Fruit fly (Drosophila melanogaster): ENCODE data around the gene Meics.

The Meics gene

DNA sequence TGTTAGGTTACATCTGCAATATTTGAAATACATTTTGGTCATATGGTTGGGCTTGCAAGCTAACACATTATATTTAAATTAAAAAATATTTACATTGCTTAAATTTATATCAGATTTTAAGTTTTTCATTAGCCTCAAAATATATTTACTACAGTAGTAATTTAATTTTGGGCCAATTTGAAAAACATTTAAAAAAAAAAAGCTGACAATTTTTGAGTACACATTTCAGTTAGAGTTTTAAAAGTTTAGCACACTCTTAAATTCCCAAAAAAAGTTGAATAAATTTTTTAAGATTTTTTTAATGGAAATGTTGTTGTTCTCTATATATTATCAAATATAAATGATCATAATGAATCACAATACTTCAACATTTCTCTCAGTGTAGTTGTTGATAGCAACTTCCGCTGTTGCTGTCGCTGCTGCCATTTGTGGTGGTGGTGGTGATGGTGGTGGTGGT, 7.3 kb downstream of the Meics start:
- no peak for TF ChIP-seq CG9705 (GFP tag; optimal IDR thresholded peaks at IDR 0.05)
- no peak for TF ChIP-seq pan (optimal IDR thresholded peaks at IDR 0.05)
- TF ChIP-seq sage (GFP tag; optimal IDR thresholded peaks at IDR 0.05) = no peak
- no peak for TF ChIP-seq CG32264 (GFP tag; optimal IDR thresholded peaks at IDR 0.05)
- no peak for TF ChIP-seq Dfd (GFP tag; optimal IDR thresholded peaks at IDR 0.05)
- no peak for TF ChIP-seq br (GFP tag; optimal IDR thresholded peaks at IDR 0.05)
- TF ChIP-seq fru (GFP tag; optimal IDR thresholded peaks at IDR 0.05) = no peak
- no peak for TF ChIP-seq Sp1 (GFP tag; optimal IDR thresholded peaks at IDR 0.05)
- no peak for TF ChIP-seq Mio (GFP tag; optimal IDR thresholded peaks at IDR 0.05)
- TF ChIP-seq Abd-B (GFP tag; optimal IDR thresholded peaks at IDR 0.05) = no peak
- no peak for TF ChIP-seq Vsx2 (GFP tag; optimal IDR thresholded peaks at IDR 0.05; ENCODE audit: partially characterized antibody)
- no peak for TF ChIP-seq dmrt93B (GFP tag; optimal IDR thresholded peaks at IDR 0.05)
- peak; percentile 6 for TF ChIP-seq psq (GFP tag; optimal IDR thresholded peaks at IDR 0.05)
- no peak for TF ChIP-seq lola (GFP tag; optimal IDR thresholded peaks at IDR 0.05)
- no peak for TF ChIP-seq dl (GFP tag; optimal IDR thresholded peaks at IDR 0.05; ENCODE audit: insufficient read depth in 1 of 2, partially characterized antibody in 2 of 2)
- no peak for TF ChIP-seq N (GFP tag; optimal IDR thresholded peaks at IDR 0.05)
- TF ChIP-seq Jra (GFP tag; optimal IDR thresholded peaks at IDR 0.05) = no peak
- TF ChIP-seq jim (GFP tag; optimal IDR thresholded peaks at IDR 0.05) = no peak
- TF ChIP-seq woc (GFP tag; optimal IDR thresholded peaks at IDR 0.05) = no peak
- no peak for TF ChIP-seq Hnf4 (GFP tag; optimal IDR thresholded peaks at IDR 0.05)
- peak in 1 of 2 experiments; percentile 34 for TF ChIP-seq foxo (GFP tag; optimal IDR thresholded peaks at IDR 0.05)
- no peak for TF ChIP-seq tai (GFP tag; optimal IDR thresholded peaks at IDR 0.05)
- TF ChIP-seq CrebA (GFP tag; optimal IDR thresholded peaks at IDR 0.05; ENCODE audit: borderline replicate concordance) = no peak
- no peak for TF ChIP-seq Rel (GFP tag; optimal IDR thresholded peaks at IDR 0.05)
- no peak for TF ChIP-seq Rel (tag; optimal IDR thresholded peaks at IDR 0.05)
- no peak for TF ChIP-seq Hr78 (GFP tag; optimal IDR thresholded peaks at IDR 0.05)
- TF ChIP-seq OdsH (GFP tag; optimal IDR thresholded peaks at IDR 0.05) = peak; percentile 14
- TF ChIP-seq sv (GFP tag; optimal IDR thresholded peaks at IDR 0.05) = peak; percentile 39
- TF ChIP-seq dsf (GFP tag; optimal IDR thresholded peaks at IDR 0.05; ENCODE audit: borderline replicate concordance) = no peak
- no peak for TF ChIP-seq Hr83 (GFP tag; optimal IDR thresholded peaks at IDR 0.05; ENCODE audit: poor library complexity, severe bottlenecking)
- TF ChIP-seq Dif (GFP tag; optimal IDR thresholded peaks at IDR 0.05; ENCODE audit: partially characterized antibody) = no peak
- TF ChIP-seq brk (GFP tag; optimal IDR thresholded peaks at IDR 0.05) = no peak
- TF ChIP-seq HLH106 (tag; optimal IDR thresholded peaks at IDR 0.05) = no peak
- TF ChIP-seq h (GFP tag; optimal IDR thresholded peaks at IDR 0.05) = peak; percentile 5
- TF ChIP-seq GATAd (GFP tag; optimal IDR thresholded peaks at IDR 0.05) = no peak
- no peak for TF ChIP-seq usp (GFP tag; optimal IDR thresholded peaks at IDR 0.05)
- peak; percentile 19 for TF ChIP-seq rgr (GFP tag; optimal IDR thresholded peaks at IDR 0.05)

DNA sequence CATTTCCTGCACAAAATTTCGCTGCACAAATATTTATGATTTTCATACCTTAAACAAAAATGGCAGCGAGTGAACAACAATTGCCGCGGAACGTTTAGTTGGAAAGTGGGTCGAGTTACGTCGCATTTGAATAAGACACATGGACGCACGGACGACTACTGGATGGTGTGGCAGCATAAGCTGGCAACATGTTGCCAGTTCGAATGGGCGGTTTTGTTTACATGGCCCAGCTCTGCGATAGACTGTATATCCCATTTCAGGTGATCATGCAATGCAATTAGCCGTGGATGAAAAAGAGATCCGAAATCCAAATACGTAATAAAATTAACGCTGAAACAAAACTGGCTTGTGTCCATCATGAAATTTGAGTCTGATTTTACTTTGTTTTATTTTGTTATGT, 7.8 kb downstream of the Meics start:
- TF ChIP-seq woc (GFP tag; optimal IDR thresholded peaks at IDR 0.05) = no peak
- TF ChIP-seq jim (GFP tag; optimal IDR thresholded peaks at IDR 0.05) = no peak
- no peak for TF ChIP-seq rgr (GFP tag; optimal IDR thresholded peaks at IDR 0.05)
- no peak for TF ChIP-seq sv (GFP tag; optimal IDR thresholded peaks at IDR 0.05)
- no peak for TF ChIP-seq Jra (GFP tag; optimal IDR thresholded peaks at IDR 0.05)
- no peak for TF ChIP-seq Hnf4 (GFP tag; optimal IDR thresholded peaks at IDR 0.05)
- no peak for TF ChIP-seq GATAd (GFP tag; optimal IDR thresholded peaks at IDR 0.05)
- TF ChIP-seq dsf (GFP tag; optimal IDR thresholded peaks at IDR 0.05; ENCODE audit: borderline replicate concordance) = no peak
- TF ChIP-seq ey (GFP tag; optimal IDR thresholded peaks at IDR 0.05) = no peak
- TF ChIP-seq h (GFP tag; optimal IDR thresholded peaks at IDR 0.05) = no peak
- TF ChIP-seq Vsx2 (GFP tag; optimal IDR thresholded peaks at IDR 0.05; ENCODE audit: partially characterized antibody) = no peak

DNA sequence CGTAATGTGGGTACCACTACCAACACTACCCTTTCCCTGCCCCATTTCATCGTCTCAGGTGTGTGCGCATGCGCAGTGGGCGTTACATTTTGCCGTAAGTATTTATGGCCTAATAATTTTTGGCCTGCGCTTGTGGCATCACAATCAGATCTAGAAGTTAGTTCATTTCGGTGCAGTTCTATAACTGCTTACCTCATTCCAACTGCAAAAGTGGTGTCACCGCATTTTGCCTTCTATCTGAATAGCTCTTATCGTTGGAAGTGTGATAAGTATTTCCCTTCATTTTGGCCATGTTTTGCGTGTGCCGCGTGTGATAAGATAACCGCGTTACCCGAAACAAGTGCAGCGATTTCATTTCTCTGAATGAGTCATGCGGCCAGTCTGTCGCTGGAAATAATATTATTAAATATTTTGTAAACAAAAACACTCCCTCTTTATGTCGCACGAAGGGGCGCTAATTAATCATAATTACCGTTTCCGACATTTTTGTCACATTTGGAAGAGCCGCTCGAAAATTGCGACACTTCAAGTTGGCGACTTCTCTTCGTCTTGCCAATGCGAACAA, 11.9 kb downstream of the Meics start:
- TF ChIP-seq h (GFP tag; optimal IDR thresholded peaks at IDR 0.05) (peak; percentile 80), Rel (GFP tag; optimal IDR thresholded peaks at IDR 0.05) (no peak), Rel (tag; optimal IDR thresholded peaks at IDR 0.05) (peak; percentile 16), CrebA (GFP tag; optimal IDR thresholded peaks at IDR 0.05; ENCODE audit: borderline replicate concordance) (peak; percentile 23), N (GFP tag; optimal IDR thresholded peaks at IDR 0.05) (no peak)
